Worm (Caenorhabditis elegans) whole organism, early embryonic: Measurements from ENCODE around the gene ptr-14.

ENCODE experiments used
- F13C5.2 ChIP-seq: sonication (generic microtip); optimal IDR thresholded peaks from 2 replicates; lab custom pipeline; 2017; ENCODE audit warnings: mild to moderate bottlenecking, missing genetic modification characterization, inconsistent platforms, missing compliant biosample characterization
- aly-1 ChIP-seq: sonication (generic microtip); optimal IDR thresholded peaks from 2 replicates; lab custom pipeline; 2016; ENCODE audit warnings: missing genetic modification characterization, missing compliant biosample characterization
- ama-1 ChIP-seq: fragments of 150-350 bp; optimal IDR thresholded peaks from 2 replicates; lab custom pipeline; 2014
- flt-1 ChIP-seq: fragments of 200-800 bp; sonication (Bioruptor generic); IDR thresholded peaks from 2 replicates; pipeline ENCODE4 v1.3.6; 2022; ENCODE audit warnings: missing genetic modification characterization, missing compliant biosample characterization
- hnd-1 ChIP-seq: sonication (generic microtip); optimal IDR thresholded peaks from 2 replicates; lab custom pipeline; 2016; ENCODE audit warnings: missing genetic modification characterization, missing compliant biosample characterization
- pes-1 ChIP-seq: fragments of 200-800 bp; sonication (Bioruptor generic); IDR thresholded peaks from 2 replicates; pipeline ENCODE4 v1.3.6; 2022; ENCODE audit warnings: missing genetic modification reagents, missing genetic modification characterization, missing compliant biosample characterization
- sea-1 ChIP-seq: fragments of 200-800 bp; sonication (Bioruptor generic); conservative IDR thresholded peaks from 2 replicates; pipeline ENCODE4 v1.3.6; 2022; ENCODE audit warnings: missing genetic modification characterization, missing compliant biosample characterization
- tbx-11 ChIP-seq: fragments of 200-800 bp; sonication (Bioruptor generic); IDR thresholded peaks from 2 replicates; pipeline ENCODE4 v1.3.6; 2022; ENCODE audit warnings: missing genetic modification characterization, missing compliant biosample characterization
- tra-4 ChIP-seq: sonication (generic microtip); optimal IDR thresholded peaks from 2 replicates; lab custom pipeline; 2017; ENCODE audit warnings: missing genetic modification characterization, missing compliant biosample characterization

DNA sequence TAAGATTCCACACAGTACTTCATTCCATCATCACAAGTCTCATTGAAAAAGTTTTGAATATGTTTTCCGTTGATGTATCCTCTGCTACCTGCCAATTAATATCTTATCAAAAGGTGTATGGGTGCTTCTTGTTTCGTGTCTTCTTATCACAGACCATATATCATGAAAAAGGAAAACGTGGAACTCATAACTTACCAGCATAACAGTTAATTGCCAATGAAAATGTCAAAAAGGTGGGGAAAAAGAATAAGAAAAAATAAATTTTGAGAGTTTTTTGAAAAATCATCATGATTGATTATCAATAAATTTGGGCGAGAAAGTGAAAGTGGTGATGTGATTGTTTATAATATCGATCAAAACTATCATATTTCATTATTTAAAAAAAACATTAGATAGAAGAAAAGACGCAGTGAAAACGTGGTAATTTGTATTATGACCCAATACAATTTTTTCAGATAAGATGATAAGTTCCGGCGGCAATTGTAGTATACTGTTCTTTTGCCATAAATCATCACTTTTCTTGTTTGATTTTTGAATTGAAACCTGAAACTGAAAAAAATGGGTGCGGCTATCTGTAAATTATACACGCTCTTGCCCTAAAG is 15.8 kb downstream of the ptr-14 start, which contains the start of gene F56C4.4:
- TF ChIP-seq ama-1 (lab: Kevin White, UChicago) (no peak), tbx-11 (no peak), flt-1 (GFP tag; lab: Robert Waterston, UW) (no peak), F13C5.2 (tag; lab: Kevin White, UChicago) (no peak), aly-1 (tag; lab: Kevin White, UChicago) (no peak), hnd-1 (no peak), pes-1 (GFP tag; lab: Robert Waterston, UW) (no peak), tra-4 (tag; lab: Kevin White, UChicago) (no peak), sea-1 (no peak)
